Worm (Caenorhabditis elegans) whole organism, L1 larva: ENCODE measurements around the gene cul-5.

Experiments
- C04F5.9 ChIP-seq: sonication (generic microtip); optimal IDR thresholded peaks from 2 replicates; lab custom pipeline; 2016; ENCODE audit warnings: missing genetic modification characterization, missing compliant biosample characterization
- C34B4.2 ChIP-seq: sonication (generic microtip); optimal IDR thresholded peaks from 2 replicates; lab custom pipeline; 2017; ENCODE audit warnings: mild to moderate bottlenecking, missing genetic modification characterization, missing compliant biosample characterization
- F16B12.6 ChIP-seq: fragments of 150-350 bp; optimal IDR thresholded peaks from 2 replicates; lab custom pipeline; 2014; ENCODE audit warnings: missing biosample characterization, missing genetic modification characterization
- aha-1 ChIP-seq: fragments of 150-350 bp; optimal IDR thresholded peaks from 2 replicates; lab custom pipeline; 2014; ENCODE audit warnings: missing biosample characterization, missing genetic modification characterization
- alr-1 ChIP-seq: fragments of 200-800 bp; sonication (Bioruptor generic); optimal IDR thresholded peaks from 2 replicates; lab custom pipeline; 2018; ENCODE audit warnings: borderline replicate concordance, mild to moderate bottlenecking, missing genetic modification characterization, missing compliant biosample characterization
- ceh-63 ChIP-seq: fragments of 200-800 bp; sonication (Bioruptor generic); optimal IDR thresholded peaks from 2 replicates; lab custom pipeline; 2018; ENCODE audit warnings: mild to moderate bottlenecking, missing genetic modification characterization, missing compliant biosample characterization
- ceh-90 ChIP-seq: sonication (generic microtip); optimal IDR thresholded peaks from 2 replicates; lab custom pipeline; 2016; ENCODE audit warnings: missing genetic modification characterization, missing compliant biosample characterization
- dpl-1 ChIP-seq, 3 experiments: fragments of 150-350 bp in 2 of 3; sonication (generic microtip) in 1 of 3; optimal IDR thresholded peaks; 2 replicates each; lab custom pipeline; 2014 to 2017; ENCODE audit warnings: missing biosample characterization in 3 of 3, missing genetic modification characterization in 3 of 3, missing genetic modification reagents in 3 of 3
- egl-13 ChIP-seq: sonication (generic microtip); optimal IDR thresholded peaks from 2 replicates; lab custom pipeline; 2016; ENCODE audit warnings: missing genotype, missing genetic modification reagents, missing genetic modification characterization, missing compliant biosample characterization
- egl-27 ChIP-seq, 2 experiments: fragments of 150-350 bp in 1 of 2; sonication (generic microtip); optimal IDR thresholded peaks; 3 replicates each; lab custom pipeline; 2017 to 2018; ENCODE audit warnings: missing biosample characterization in 2 of 2, missing genetic modification characterization in 2 of 2, missing genetic modification reagents in 2 of 2
- ets-5 ChIP-seq: fragments of 200-800 bp; sonication (Bioruptor generic); IDR thresholded peaks from 2 replicates; pipeline ENCODE4 v1.3.6; 2022; ENCODE audit warnings: missing genetic modification characterization, missing compliant biosample characterization
- fkh-10 ChIP-seq: sonication (generic microtip); optimal IDR thresholded peaks from 2 replicates; lab custom pipeline; 2017; ENCODE audit warnings: missing biosample characterization, missing genetic modification reagents, missing genetic modification characterization
- grh-1 ChIP-seq: fragments of 200-800 bp; sonication (Bioruptor generic); IDR thresholded peaks from 2 replicates; pipeline ENCODE4 v1.3.6; 2022; ENCODE audit warnings: missing genetic modification reagents, missing genetic modification characterization, missing compliant biosample characterization
- hlh-4 ChIP-seq: sonication (generic microtip); optimal IDR thresholded peaks from 2 replicates; lab custom pipeline; 2016; ENCODE audit warnings: mild to moderate bottlenecking, missing genetic modification characterization, missing compliant biosample characterization
- hpl-2 ChIP-seq: fragments of 150-350 bp; optimal IDR thresholded peaks from 2 replicates; lab custom pipeline; 2014; ENCODE audit warnings: missing biosample characterization, missing genetic modification reagents, missing genetic modification characterization
- irx-1 ChIP-seq: sonication (generic microtip); optimal IDR thresholded peaks from 2 replicates; lab custom pipeline; 2016; ENCODE audit warnings: missing genetic modification characterization, missing compliant biosample characterization
- isw-1 ChIP-seq: fragments of 200-800 bp; sonication (Bioruptor generic); IDR thresholded peaks from 2 replicates; pipeline ENCODE4 v1.3.6; 2022; ENCODE audit warnings: missing genetic modification characterization, missing compliant biosample characterization
- lin-13 ChIP-seq: fragments of 150-350 bp; optimal IDR thresholded peaks from 2 replicates; lab custom pipeline; 2014; ENCODE audit warnings: missing biosample characterization, missing genetic modification reagents, missing genetic modification characterization
- lin-35 ChIP-seq, 2 experiments: fragments of 150-350 bp; optimal IDR thresholded peaks; 2 replicates each; lab custom pipeline; 2014; ENCODE audit warnings: missing biosample characterization in 2 of 2, missing genetic modification characterization in 2 of 2, missing genetic modification reagents in 2 of 2
- lir-3 ChIP-seq: sonication (generic microtip); optimal IDR thresholded peaks from 2 replicates; lab custom pipeline; 2016; ENCODE audit warnings: mild to moderate bottlenecking, missing genetic modification characterization, moderate library complexity, missing compliant biosample characterization; ENCODE audit not compliant: poor library complexity
- lsy-2 ChIP-seq, 2 experiments: fragments of 150-350 bp; optimal IDR thresholded peaks; 2 replicates each; lab custom pipeline; 2014; ENCODE audit warnings: missing biosample characterization in 2 of 2, missing genetic modification characterization in 2 of 2
- mdl-1 ChIP-seq, 2 experiments: fragments of 150-350 bp; optimal IDR thresholded peaks; 2 replicates each; lab custom pipeline; 2014 to 2017; ENCODE audit warnings: missing biosample characterization in 2 of 2, missing genetic modification characterization in 2 of 2, inconsistent platforms in 1 of 2
- mep-1 ChIP-seq: fragments of 150-350 bp; optimal IDR thresholded peaks from 2 replicates; lab custom pipeline; 2014; ENCODE audit warnings: missing biosample characterization, missing genetic modification characterization
- nhr-12 ChIP-seq: sonication (generic microtip); optimal IDR thresholded peaks from 2 replicates; lab custom pipeline; 2017; ENCODE audit warnings: missing biosample characterization, missing genetic modification characterization
- nhr-237 ChIP-seq: fragments of 150-350 bp; optimal IDR thresholded peaks from 2 replicates; lab custom pipeline; 2014; ENCODE audit warnings: missing biosample characterization, missing genetic modification characterization
- nhr-28 ChIP-seq: fragments of 150-350 bp; optimal IDR thresholded peaks from 2 replicates; lab custom pipeline; 2014; ENCODE audit warnings: missing biosample characterization, missing genetic modification characterization
- nhr-85 ChIP-seq: sonication (generic microtip); peaks from one replicate; lab custom pipeline; 2016; ENCODE audit warnings: missing genetic modification characterization, inconsistent platforms, missing compliant biosample characterization
- pag-3 ChIP-seq: sonication (generic microtip); optimal IDR thresholded peaks from 2 replicates; lab custom pipeline; 2017; ENCODE audit warnings: missing genetic modification characterization, mild to moderate bottlenecking, missing compliant biosample characterization, antibody characterized with exemption, borderline replicate concordance; ENCODE audit not compliant: insufficient read depth
- rnt-1 ChIP-seq: sonication (generic microtip); optimal IDR thresholded peaks from 2 replicates; lab custom pipeline; 2016; ENCODE audit warnings: mild to moderate bottlenecking, missing genetic modification characterization, moderate library complexity, missing compliant biosample characterization
- skn-1 ChIP-seq: fragments of 150-350 bp; optimal IDR thresholded peaks from 2 replicates; lab custom pipeline; 2014; ENCODE audit warnings: missing biosample characterization, missing genetic modification characterization
- snpc-4 ChIP-seq: fragments of 150-350 bp; optimal IDR thresholded peaks from 2 replicates; lab custom pipeline; 2014; ENCODE audit warnings: missing biosample characterization, missing genetic modification characterization
- snu-23 ChIP-seq: sonication (generic microtip); optimal IDR thresholded peaks from 2 replicates; lab custom pipeline; 2016; ENCODE audit warnings: missing genetic modification characterization, missing compliant biosample characterization
- sup-37 ChIP-seq: fragments of 200-800 bp; sonication (Bioruptor generic); optimal IDR thresholded peaks from 2 replicates; lab custom pipeline; 2018; ENCODE audit warnings: mild to moderate bottlenecking, missing genetic modification characterization, missing compliant biosample characterization
- tbx-2 ChIP-seq: sonication (generic microtip); optimal IDR thresholded peaks from 2 replicates; lab custom pipeline; 2016; ENCODE audit warnings: missing genetic modification characterization, missing compliant biosample characterization
- tlp-1 ChIP-seq: fragments of 150-350 bp; optimal IDR thresholded peaks from 2 replicates; lab custom pipeline; 2014; ENCODE audit warnings: missing biosample characterization, missing genetic modification characterization
- unc-30 ChIP-seq: sonication (generic microtip); optimal IDR thresholded peaks from 2 replicates; lab custom pipeline; 2017; ENCODE audit warnings: missing biosample characterization, missing genetic modification characterization
- unc-86 ChIP-seq: sonication (generic microtip); optimal IDR thresholded peaks from 2 replicates; lab custom pipeline; 2016; ENCODE audit warnings: missing genetic modification characterization, missing compliant biosample characterization
- unc-98 ChIP-seq: fragments of 200-800 bp; sonication (Bioruptor generic); IDR thresholded peaks from 2 replicates; pipeline ENCODE4 v1.3.6; 2022; ENCODE audit warnings: missing genetic modification characterization, missing compliant biosample characterization
- zag-1 ChIP-seq: fragments of 150-350 bp; optimal IDR thresholded peaks from 2 replicates; lab custom pipeline; 2014; ENCODE audit warnings: missing biosample characterization, missing genetic modification characterization
- ztf-4 ChIP-seq: fragments of 150-350 bp; optimal IDR thresholded peaks from 2 replicates; lab custom pipeline; 2014; ENCODE audit warnings: missing biosample characterization, missing genetic modification characterization

Gene cul-5

DNA sequence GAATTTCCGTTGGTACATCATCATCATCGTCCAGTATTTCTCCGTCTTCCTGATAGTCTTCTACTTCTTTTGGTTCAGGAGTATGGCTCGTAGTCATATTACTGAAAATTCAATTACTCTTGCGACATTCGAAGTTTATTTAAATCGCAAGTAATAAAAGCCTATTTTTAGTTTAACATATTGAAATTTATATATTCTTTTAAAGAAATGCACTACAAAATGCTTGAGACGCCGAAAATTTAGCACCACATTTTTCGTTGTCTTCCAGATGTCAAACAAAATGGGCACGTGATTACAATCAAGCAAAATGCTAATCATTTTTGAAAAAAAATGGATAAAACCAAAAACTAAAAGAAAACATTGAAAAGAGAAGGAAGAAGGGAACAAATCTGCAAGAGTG, 32.7 kb downstream of the cul-5 start, which contains the start of gene zhit-3:
zhit-3 (minus strand) TSS at position 101 of the 400 bp plus-strand sequence.
- TF ChIP-seq lsy-2 (tag; optimal IDR thresholded peaks at IDR 0.05; lab: Kevin White, UChicago) (no peak), unc-98 (GFP tag; lab: Robert Waterston, UW) (no peak), lir-3 (no peak), aha-1 (tag; lab: Kevin White, UChicago) (no peak), egl-27 (tag; optimal IDR thresholded peaks at IDR 0.05; lab: Kevin White, UChicago) (no peak), mep-1 (tag; lab: Kevin White, UChicago) (no peak), C04F5.9 (tag; lab: Kevin White, UChicago) (no peak), nhr-85 (tag; lab: Kevin White, UChicago) (no peak), nhr-28 (tag; lab: Kevin White, UChicago) (no peak), tlp-1 (no peak), F16B12.6 (tag; lab: Kevin White, UChicago) (no peak)

- TF ChIP-seq rnt-1 (tag; lab: Kevin White, UChicago) = no peak
- TF ChIP-seq dpl-1 (GFP tag; optimal IDR thresholded peaks at IDR 0.05; lab: Kevin White, UChicago) = no peak
- no peak for TF ChIP-seq ceh-63 (GFP tag; lab: Kevin White, UChicago)
- TF ChIP-seq ztf-4 (tag; lab: Kevin White, UChicago) = no peak
- no peak for TF ChIP-seq irx-1
- no peak for TF ChIP-seq mep-1 (tag; lab: Kevin White, UChicago)
- TF ChIP-seq nhr-12 (tag; lab: Kevin White, UChicago) = no peak
- no peak for TF ChIP-seq ceh-90 (tag; lab: Kevin White, UChicago)
- no peak for TF ChIP-seq unc-86 (tag; lab: Kevin White, UChicago)
- TF ChIP-seq grh-1 (GFP tag; lab: Robert Waterston, UW) = no peak
- no peak for TF ChIP-seq unc-30
- no peak for TF ChIP-seq isw-1 (GFP tag; lab: Robert Waterston, UW)
- TF ChIP-seq nhr-237 (tag; lab: Kevin White, UChicago) = no peak
- no peak for TF ChIP-seq lin-35 (GFP tag; optimal IDR thresholded peaks at IDR 0.05; lab: Kevin White, UChicago)
- no peak for TF ChIP-seq pag-3
- no peak for TF ChIP-seq tbx-2 (tag; lab: Kevin White, UChicago)
- TF ChIP-seq snpc-4 (tag; lab: Kevin White, UChicago) = no peak
- TF ChIP-seq snu-23 (GFP tag; lab: Kevin White, UChicago) = no peak
- TF ChIP-seq egl-13 (tag; lab: Kevin White, UChicago) = no peak
Observed at ce11 chrV:10212627-10213026, 33.3 kb downstream of the cul-5 start, which contains the start of gene hpo-40. Gene hpo-40 (plus strand): TSS chrV:10212927.

ce11 chrV:10216724-10217123, 37.4 kb downstream of the cul-5 start, which contains the start of gene ZK856.14:
Gene ZK856.14 (plus strand): TSS chrV:10217024.
- TF ChIP-seq hlh-4 (tag; lab: Kevin White, UChicago) (no peak), sup-37 (GFP tag; lab: Kevin White, UChicago) (no peak), lin-35 (GFP tag; optimal IDR thresholded peaks at IDR 0.05; lab: Kevin White, UChicago) (no peak), snu-23 (GFP tag; lab: Kevin White, UChicago) (no peak), fkh-10 (GFP tag; lab: Kevin White, UChicago) (no peak), C34B4.2 (tag; lab: Kevin White, UChicago) (no peak), snpc-4 (tag; lab: Kevin White, UChicago) (no peak)

DNA sequence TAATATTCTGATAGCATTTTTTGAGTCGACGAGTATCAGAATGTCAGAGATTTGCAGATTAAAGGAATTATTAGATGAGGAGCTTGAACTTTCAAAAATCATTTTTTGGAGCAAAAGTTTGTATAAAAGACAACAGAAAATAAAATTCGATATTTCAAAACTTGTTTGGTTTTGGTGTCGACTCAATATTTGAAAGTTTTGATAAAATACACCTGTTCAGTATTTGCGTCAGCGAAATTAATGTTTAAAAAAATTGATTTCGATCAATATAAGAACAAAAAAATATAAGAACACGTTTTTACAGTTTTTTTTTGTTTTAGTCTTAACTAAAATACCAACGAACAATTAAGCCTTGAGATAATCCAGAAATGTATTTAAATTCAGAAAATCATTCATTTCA, 41.3 kb downstream of the cul-5 start, which contains the start of gene C12D8.13:
C12D8.13 (minus strand) TSS at position 101 of the 400 bp plus-strand sequence.
- TF ChIP-seq hpl-2 (GFP tag; lab: Kevin White, UChicago) = no peak
- TF ChIP-seq zag-1 = no peak
- no peak for TF ChIP-seq skn-1
- TF ChIP-seq alr-1 (tag; lab: Kevin White, UChicago) = no peak
- TF ChIP-seq rnt-1 (tag; lab: Kevin White, UChicago) = no peak
- no peak for TF ChIP-seq dpl-1 (GFP tag; optimal IDR thresholded peaks at IDR 0.05; lab: Kevin White, UChicago)
- TF ChIP-seq mdl-1 (tag; optimal IDR thresholded peaks at IDR 0.05; lab: Kevin White, UChicago) = no peak
- no peak for TF ChIP-seq nhr-237 (tag; lab: Kevin White, UChicago)
- TF ChIP-seq nhr-12 (tag; lab: Kevin White, UChicago) = no peak
- no peak for TF ChIP-seq lin-13
- TF ChIP-seq ets-5 (GFP tag; lab: Robert Waterston, UW) = no peak
- TF ChIP-seq C04F5.9 (tag; lab: Kevin White, UChicago) = no peak
- TF ChIP-seq, all 84 proteins: peak for 0
